Worm (Caenorhabditis elegans) whole organism, L4 larva: Measurements from ENCODE around the gene Y48C3A.5.
A peak's percentile ranks its signal among the peaks of the same experiment; 100 is the strongest.

Experiments
- F10B5.3 ChIP-seq: sonication (generic microtip); optimal IDR thresholded peaks from 2 replicates; lab custom pipeline; 2016; ENCODE audit warnings: mild to moderate bottlenecking, missing genetic modification characterization, missing compliant biosample characterization
- F37D6.2 ChIP-seq: sonication (generic microtip); optimal IDR thresholded peaks from 2 replicates; lab custom pipeline; 2016; ENCODE audit warnings: mild to moderate bottlenecking, missing genetic modification characterization, missing compliant biosample characterization
- F44E2.7 ChIP-seq: fragments of 200-800 bp; sonication (Bioruptor generic); IDR thresholded peaks from 2 replicates; pipeline ENCODE4 v2.1.2; 2022; ENCODE audit warnings: missing genetic modification characterization, missing compliant biosample characterization
- F49E8.2 ChIP-seq: sonication (generic microtip); optimal IDR thresholded peaks from 2 replicates; lab custom pipeline; 2016; ENCODE audit warnings: missing compliant biosample characterization, mild to moderate bottlenecking, missing genetic modification characterization, borderline replicate concordance
- T20F7.1 ChIP-seq: fragments of 200-800 bp; sonication (Bioruptor generic); optimal IDR thresholded peaks from 2 replicates; lab custom pipeline; 2018; ENCODE audit warnings: mild to moderate bottlenecking, missing genetic modification characterization, missing compliant biosample characterization
- Y48G9A.11 ChIP-seq: fragments of 200-800 bp; sonication (Bioruptor generic); IDR thresholded peaks from 2 replicates; pipeline ENCODE4 v1.3.6; 2022; ENCODE audit warnings: missing genetic modification reagents, missing genetic modification characterization, missing compliant biosample characterization
- Y5F2A.4 ChIP-seq: fragments of 200-800 bp; sonication (Bioruptor generic); optimal IDR thresholded peaks from 2 replicates; lab custom pipeline; 2018; ENCODE audit warnings: mild to moderate bottlenecking, missing genetic modification characterization, missing compliant biosample characterization
- aha-1 ChIP-seq: fragments of 150-350 bp; peaks from one replicate; lab custom pipeline; 2014; ENCODE audit warnings: missing biosample characterization, missing genetic modification characterization
- ama-1 ChIP-seq: fragments of 150-350 bp; optimal IDR thresholded peaks from 2 replicates; lab custom pipeline; 2014; ENCODE audit warnings: inconsistent platforms, mixed read lengths
- ceh-20 ChIP-seq: fragments of 200-800 bp; sonication (Bioruptor generic); IDR thresholded peaks from 2 replicates; pipeline ENCODE4 v1.3.6; 2022; ENCODE audit warnings: missing genetic modification reagents, missing genetic modification characterization, missing compliant biosample characterization
- ceh-28 ChIP-seq: fragments of 150-350 bp; optimal IDR thresholded peaks from 2 replicates; lab custom pipeline; 2014; ENCODE audit warnings: missing biosample characterization, missing genetic modification reagents, missing genetic modification characterization
- ceh-32 ChIP-seq: sonication (generic microtip); optimal IDR thresholded peaks from 2 replicates; lab custom pipeline; 2016; ENCODE audit warnings: mild to moderate bottlenecking, missing genetic modification characterization, missing compliant biosample characterization; ENCODE audit not compliant: poor library complexity
- ceh-44 ChIP-seq: fragments of 200-800 bp; sonication (Bioruptor generic); IDR thresholded peaks from 2 replicates; pipeline ENCODE4 v1.3.6; 2022; ENCODE audit warnings: missing genetic modification reagents, missing genetic modification characterization, missing compliant biosample characterization
- ceh-62 ChIP-seq: sonication (generic microtip); optimal IDR thresholded peaks from 2 replicates; lab custom pipeline; 2017; ENCODE audit warnings: missing biosample characterization, missing genetic modification characterization
- ces-1 ChIP-seq: fragments of 150-350 bp; sonication (generic microtip); optimal IDR thresholded peaks from 4 replicates; lab custom pipeline; 2014; ENCODE audit warnings: missing biosample characterization, missing genetic modification reagents, missing genetic modification characterization
- cey-2 ChIP-seq: sonication (generic microtip); optimal IDR thresholded peaks from 3 replicates; lab custom pipeline; 2017; ENCODE audit warnings: missing genetic modification characterization, mild to moderate bottlenecking, missing compliant biosample characterization, antibody characterized with exemption, borderline replicate concordance; ENCODE audit not compliant: insufficient read depth
- ctbp-1 ChIP-seq: fragments of 200-800 bp; sonication (Bioruptor generic); IDR thresholded peaks from 2 replicates; pipeline ENCODE4 v1.3.6; 2022; ENCODE audit warnings: missing genetic modification reagents, missing genetic modification characterization, missing compliant biosample characterization
- daf-16 ChIP-seq, 3 experiments: sonication (generic microtip); optimal IDR thresholded peaks; 2 replicates each; lab custom pipeline; 2016 to 2017; ENCODE audit warnings: missing genetic modification characterization in 3 of 3, missing genetic modification reagents in 3 of 3, mild to moderate bottlenecking in 2 of 3, missing compliant biosample characterization in 2 of 3, missing biosample characterization in 1 of 3, moderate library complexity in 1 of 3
- daf-19 ChIP-seq: fragments of 200-800 bp; sonication (Bioruptor generic); conservative IDR thresholded peaks from 2 replicates; pipeline ENCODE4 v1.3.6; 2022; ENCODE audit warnings: missing genetic modification characterization, missing compliant biosample characterization
- daf-8 ChIP-seq: fragments of 200-800 bp; sonication (Bioruptor generic); IDR thresholded peaks from 2 replicates; pipeline ENCODE4 v1.3.6; 2022; ENCODE audit warnings: missing genetic modification characterization, missing compliant biosample characterization
- duxl-1 ChIP-seq: sonication (generic microtip); optimal IDR thresholded peaks from 2 replicates; lab custom pipeline; 2016; ENCODE audit warnings: mild to moderate bottlenecking, missing genetic modification characterization, moderate library complexity, missing compliant biosample characterization; ENCODE audit not compliant: poor library complexity
- fkh-10 ChIP-seq: fragments of 150-350 bp; optimal IDR thresholded peaks from 2 replicates; lab custom pipeline; 2014; ENCODE audit warnings: missing biosample characterization, missing genetic modification reagents, missing genetic modification characterization
- hlh-11 ChIP-seq: fragments of 200-800 bp; sonication (Bioruptor generic); optimal IDR thresholded peaks from 2 replicates; lab custom pipeline; 2018; ENCODE audit warnings: mild to moderate bottlenecking, missing genetic modification characterization, missing compliant biosample characterization
- lin-1 ChIP-seq: fragments of 200-800 bp; sonication (Bioruptor generic); IDR thresholded peaks from 2 replicates; pipeline ENCODE4 v1.3.6; 2022; ENCODE audit warnings: missing genetic modification reagents, missing genetic modification characterization, missing compliant biosample characterization
- lin-38 ChIP-seq: fragments of 200-800 bp; sonication (Bioruptor generic); IDR thresholded peaks from 2 replicates; pipeline ENCODE4 v1.3.6; 2022; ENCODE audit warnings: missing genetic modification reagents, missing genetic modification characterization, missing compliant biosample characterization
- lin-39 ChIP-seq: fragments of 150-350 bp; optimal IDR thresholded peaks from 2 replicates; lab custom pipeline; 2014; ENCODE audit warnings: missing biosample characterization, missing genetic modification reagents, missing genetic modification characterization
- nhr-102 ChIP-seq: sonication (generic microtip); optimal IDR thresholded peaks from 2 replicates; lab custom pipeline; 2016; ENCODE audit warnings: mild to moderate bottlenecking, missing genetic modification characterization, moderate library complexity, missing compliant biosample characterization
- nhr-11 ChIP-seq: fragments of 150-350 bp; optimal IDR thresholded peaks from 2 replicates; lab custom pipeline; 2014; ENCODE audit warnings: missing biosample characterization, missing genetic modification characterization
- nhr-25 ChIP-seq: sonication (generic microtip); optimal IDR thresholded peaks from 2 replicates; lab custom pipeline; 2017; ENCODE audit warnings: missing genetic modification characterization, mild to moderate bottlenecking, missing compliant biosample characterization, antibody characterized with exemption, moderate library complexity, borderline replicate concordance; ENCODE audit not compliant: insufficient read depth
- nhr-42 ChIP-seq: fragments of 200-800 bp; sonication (Bioruptor generic); IDR thresholded peaks from 2 replicates; pipeline ENCODE4 v1.3.6; 2022; ENCODE audit warnings: missing genetic modification characterization, missing compliant biosample characterization
- nhr-48 ChIP-seq: sonication (generic microtip); optimal IDR thresholded peaks from 2 replicates; lab custom pipeline; 2016; ENCODE audit warnings: mild to moderate bottlenecking, missing genetic modification characterization, missing compliant biosample characterization
- pha-4 ChIP-seq, 2 experiments: fragments of 150-350 bp in 1 of 2; fragments of 200-800 bp in 1 of 2; sonication (Bioruptor generic) in 1 of 2; IDR thresholded peaks in 1 of 2; optimal IDR thresholded peaks in 1 of 2; 2 replicates each; pipeline versions ENCODE4 v1.3.6 to Lab custom; 2014 to 2022; ENCODE audit warnings: missing genetic modification characterization in 2 of 2, missing genetic modification reagents in 2 of 2, missing biosample characterization in 1 of 2, missing compliant biosample characterization in 1 of 2
- pqm-1 ChIP-seq: sonication (generic microtip); optimal IDR thresholded peaks from 2 replicates; lab custom pipeline; 2017; ENCODE audit warnings: missing biosample characterization, missing genetic modification characterization
- set-16 ChIP-seq: fragments of 200-800 bp; sonication (Bioruptor generic); IDR thresholded peaks from 2 replicates; pipeline ENCODE4 v1.3.6; 2022; ENCODE audit warnings: missing genetic modification reagents, missing genetic modification characterization, missing compliant biosample characterization
- snpc-1.2 ChIP-seq: fragments of 200-800 bp; sonication (Bioruptor generic); IDR thresholded peaks from 2 replicates; pipeline ENCODE4 v1.3.6; 2022; ENCODE audit warnings: missing genetic modification reagents, missing genetic modification characterization, missing compliant biosample characterization
- snpc-4 ChIP-seq: fragments of 150-350 bp; optimal IDR thresholded peaks from 2 replicates; lab custom pipeline; 2014; ENCODE audit warnings: missing biosample characterization, missing genetic modification characterization
- tag-97 ChIP-seq: fragments of 200-800 bp; sonication (Bioruptor generic); IDR thresholded peaks from 2 replicates; pipeline ENCODE4 v1.3.6; 2022; ENCODE audit warnings: missing genetic modification characterization, missing compliant biosample characterization
- unc-39 ChIP-seq: sonication (generic microtip); optimal IDR thresholded peaks from 2 replicates; lab custom pipeline; 2017; ENCODE audit warnings: missing biosample characterization, missing genetic modification characterization
- unc-62 ChIP-seq, 3 experiments: fragments of 150-350 bp in 1 of 3; sonication (generic microtip); optimal IDR thresholded peaks in 2 of 3; peaks in 1 of 3; 1 replicate in 1 of 3; 2 replicates in 2 of 3; lab custom pipeline; 2014 to 2017; ENCODE audit warnings: missing biosample characterization in 3 of 3, missing genetic modification characterization in 3 of 3, missing genetic modification reagents in 3 of 3, missing genotype in 1 of 3
- vab-7 ChIP-seq: fragments of 200-800 bp; sonication (Bioruptor generic); IDR thresholded peaks from 2 replicates; pipeline ENCODE4 v1.3.6; 2022; ENCODE audit warnings: missing genetic modification reagents, missing genetic modification characterization, missing compliant biosample characterization

Gene Y48C3A.5

ce11 chrII:13270776-13271175 lies at the start of gene Y48C3A.5:
TSS of gene Y48C3A.5 (plus strand) at chrII:13271076.
- TF ChIP-seq daf-19 (GFP tag; lab: Robert Waterston, UW), result no peak
- peak in 1 of 2 experiments; percentile 38 for TF ChIP-seq unc-62 (GFP tag; optimal IDR thresholded peaks at IDR 0.05 in 1 of 2; lab: Kevin White, UChicago)
- TF ChIP-seq unc-62 (tag; optimal IDR thresholded peaks at IDR 0.05; lab: Kevin White, UChicago), result no peak

- TF ChIP-seq unc-62 (GFP tag; optimal IDR thresholded peaks at IDR 0.05 in 1 of 2; lab: Kevin White, UChicago) (peak in 1 of 2 experiments; percentile 73), unc-62 (tag; optimal IDR thresholded peaks at IDR 0.05; lab: Kevin White, UChicago) (no peak), nhr-11 (tag; lab: Kevin White, UChicago) (peak; percentile 4), lin-1 (GFP tag; lab: Robert Waterston, UW) (no peak), nhr-25 (no peak), pqm-1 (tag; lab: Kevin White, UChicago) (no peak), duxl-1 (no peak), unc-39 (tag; lab: Kevin White, UChicago) (no peak), ceh-44 (GFP tag; lab: Robert Waterston, UW) (no peak), F10B5.3 (tag; lab: Kevin White, UChicago) (no peak), lin-39 (no peak), Y48G9A.11 (GFP tag; lab: Robert Waterston, UW) (no peak), lin-38 (GFP tag; lab: Robert Waterston, UW) (no peak), tag-97 (GFP tag; lab: Robert Waterston, UW) (no peak), F44E2.7 (0 out of 2 replicates have a peak, but pooled peaks have one; percentile 52)
Measured at ce11 chrII:13230489-13231196, 40.2 kb upstream of the Y48C3A.5 start.

ce11 chrII:13233712-13234111 lies 37.2 kb upstream of the Y48C3A.5 start:
- TF ChIP-seq snpc-4 (tag; lab: Kevin White, UChicago) (no peak), ceh-62 (no peak), daf-8 (GFP tag; lab: Robert Waterston, UW) (no peak), ceh-20 (GFP tag; lab: Robert Waterston, UW) (no peak), vab-7 (GFP tag; lab: Robert Waterston, UW) (no peak), cey-2 (tag; lab: Kevin White, UChicago) (no peak), unc-39 (tag; lab: Kevin White, UChicago) (no peak), Y5F2A.4 (GFP tag; lab: Kevin White, UChicago) (no peak)

- no peak for TF ChIP-seq fkh-10 (GFP tag; lab: Kevin White, UChicago)
- no peak for TF ChIP-seq nhr-42
- TF ChIP-seq snpc-1.2 (GFP tag; lab: Robert Waterston, UW), result no peak
- no peak for TF ChIP-seq unc-39 (tag; lab: Kevin White, UChicago)
- no peak for TF ChIP-seq pha-4 (GFP tag; IDR thresholded peaks at IDR 0.05; lab: Robert Waterston, UW)
- no peak for TF ChIP-seq pha-4 (tag; optimal IDR thresholded peaks at IDR 0.05; lab: Kevin White, UChicago)
- no peak for TF ChIP-seq ama-1 (lab: Kevin White, UChicago)
- TF ChIP-seq aha-1 (tag; lab: Kevin White, UChicago), result peak; percentile 93
- TF ChIP-seq ceh-32 (tag; lab: Kevin White, UChicago), result no peak
- TF ChIP-seq, all 104 proteins: peak for 1
Measured at ce11 chrII:13235289-13235688, 35.6 kb upstream of the Y48C3A.5 start, which contains the start of gene flp-16. TSS of gene flp-16 (plus strand) at chrII:13235306.

ce11 chrII:13237829-13238404 lies 33.0 kb upstream of the Y48C3A.5 start, which contains the start of gene romo-1:
TSS of gene romo-1 (minus strand) at chrII:13237907.
- TF ChIP-seq hlh-11 (tag; lab: Kevin White, UChicago) (peak; percentile 34), ces-1 (GFP tag; lab: Kevin White, UChicago) (peak; percentile 31), ctbp-1 (GFP tag; lab: Robert Waterston, UW) (no peak), fkh-10 (GFP tag; lab: Kevin White, UChicago) (peak; percentile 6), aha-1 (tag; lab: Kevin White, UChicago) (peak; percentile 47), duxl-1 (peak; percentile 15), T20F7.1 (GFP tag; lab: Kevin White, UChicago) (no peak), nhr-102 (tag; lab: Kevin White, UChicago) (peak; percentile 50), nhr-48 (peak; percentile 6), F49E8.2 (no peak), daf-16 (GFP tag; optimal IDR thresholded peaks at IDR 0.05; lab: Kevin White, UChicago) (peak in 1 of 2 experiments; percentile 36), daf-16 (tag; optimal IDR thresholded peaks at IDR 0.05; lab: Kevin White, UChicago) (peak; percentile 53), F37D6.2 (tag; lab: Kevin White, UChicago) (peak; percentile 19), set-16 (GFP tag; lab: Robert Waterston, UW) (no peak), ceh-28 (tag; lab: Kevin White, UChicago) (no peak)
